Worm (Caenorhabditis elegans) whole organism, L4/young adult: ENCODE measurements around the gene cest-4.
"Not testable (repeated sequence)": the region's sequence is repeated elsewhere in the genome, so short reads cannot be mapped to it uniquely, and the experiment has no call there.

Experiments
- W03F9.2 ChIP-seq: fragments of 150-350 bp; optimal IDR thresholded peaks from 2 replicates; lab custom pipeline; 2014; ENCODE audit warnings: missing biosample characterization, missing genetic modification characterization
- dao-5 ChIP-seq: sonication (generic microtip); optimal IDR thresholded peaks from 2 replicates; lab custom pipeline; 2016; ENCODE audit warnings: missing genotype, missing genetic modification characterization, moderate library complexity, missing compliant biosample characterization
- him-1 ChIP-seq: sonication (generic microtip); optimal IDR thresholded peaks from 2 replicates; lab custom pipeline; 2016; ENCODE audit warnings: missing genotype, missing genetic modification reagents, missing genetic modification characterization, missing compliant biosample characterization

Gene cest-4

ce11 chrIV:6802132-6802531 is at the start of gene cest-4, which contains the start of gene C17H12.11:
Gene cest-4 (minus strand): TSS chrIV:6802337.
Gene C17H12.11 (plus strand): TSS chrIV:6802387.
- no peak for TF ChIP-seq dao-5 (tag; lab: Kevin White, UChicago)
- TF ChIP-seq W03F9.2 (tag; lab: Kevin White, UChicago), result no peak
- no peak for TF ChIP-seq him-1 (tag; lab: Kevin White, UChicago)

ce11 chrIV:6842470-6843008 is 40.4 kb upstream of the cest-4 start, which contains the start of gene lip-1:
Gene lip-1 (plus strand): TSS chrIV:6842958.
- TF ChIP-seq him-1 (tag; lab: Kevin White, UChicago), result no peak
- TF ChIP-seq dao-5 (tag; lab: Kevin White, UChicago), result no peak
- no peak for TF ChIP-seq W03F9.2 (tag; lab: Kevin White, UChicago)

- no peak for TF ChIP-seq him-1 (tag; lab: Kevin White, UChicago)
- TF ChIP-seq W03F9.2 (tag; lab: Kevin White, UChicago), result no peak
- TF ChIP-seq dao-5 (tag; lab: Kevin White, UChicago), result no peak
Observed at ce11 chrIV:6841562-6842282, 39.6 kb upstream of the cest-4 start.

ce11 chrIV:6839091-6839522 is 37.0 kb upstream of the cest-4 start:
- TF ChIP-seq him-1 (tag; lab: Kevin White, UChicago), result peak; percentile 63
- no peak for TF ChIP-seq dao-5 (tag; lab: Kevin White, UChicago)
- TF ChIP-seq W03F9.2 (tag; lab: Kevin White, UChicago), result peak; percentile 66

- no peak for TF ChIP-seq him-1 (tag; lab: Kevin White, UChicago)
- no peak for TF ChIP-seq dao-5 (tag; lab: Kevin White, UChicago)
- no peak for TF ChIP-seq W03F9.2 (tag; lab: Kevin White, UChicago)
Observed at ce11 chrIV:6836769-6837168, 34.6 kb upstream of the cest-4 start.

- TF ChIP-seq W03F9.2 (tag; lab: Kevin White, UChicago), result no peak
- TF ChIP-seq him-1 (tag; lab: Kevin White, UChicago), result no peak
- TF ChIP-seq dao-5 (tag; lab: Kevin White, UChicago), result no peak
Observed at ce11 chrIV:6834705-6835104, 32.6 kb upstream of the cest-4 start.

ce11 chrIV:6833617-6834016 is 31.5 kb upstream of the cest-4 start:
- TF ChIP-seq him-1 (tag; lab: Kevin White, UChicago), result no peak
- no peak for TF ChIP-seq dao-5 (tag; lab: Kevin White, UChicago)
- no peak for TF ChIP-seq W03F9.2 (tag; lab: Kevin White, UChicago)

- TF ChIP-seq W03F9.2 (tag; lab: Kevin White, UChicago), result no peak
- TF ChIP-seq dao-5 (tag; lab: Kevin White, UChicago), result no peak
- TF ChIP-seq him-1 (tag; lab: Kevin White, UChicago), result no peak
Observed at ce11 chrIV:6832194-6832593, 30.1 kb upstream of the cest-4 start.

- TF ChIP-seq W03F9.2 (tag; lab: Kevin White, UChicago), result no peak
- TF ChIP-seq dao-5 (tag; lab: Kevin White, UChicago), result no peak
- TF ChIP-seq him-1 (tag; lab: Kevin White, UChicago), result no peak
Observed at ce11 chrIV:6829902-6830301, 27.8 kb upstream of the cest-4 start, which contains the start of gene H20E11.1. Gene H20E11.1 (plus strand): TSS chrIV:6830145.

- TF ChIP-seq dao-5, W03F9.2, him-1 (tag; lab: Kevin White, UChicago): not testable (repeated sequence)
Observed at ce11 chrIV:6827477-6827876, 25.3 kb upstream of the cest-4 start, which contains the start of gene H20E11.2. Gene H20E11.2 (plus strand): TSS chrIV:6827777.

ce11 chrIV:6824622-6825021 is 22.5 kb upstream of the cest-4 start, which contains the start of gene H20E11.3:
Gene H20E11.3 (plus strand): TSS chrIV:6824816.
- TF ChIP-seq W03F9.2 (tag; lab: Kevin White, UChicago) (no peak), him-1 (tag; lab: Kevin White, UChicago) (no peak), dao-5 (tag; lab: Kevin White, UChicago) (no peak)

- no peak for TF ChIP-seq W03F9.2 (tag; lab: Kevin White, UChicago)
Observed at ce11 chrIV:6822406-6822805, 20.3 kb upstream of the cest-4 start, which contains the start of gene C17H12.6. Gene C17H12.6 (minus strand): TSS chrIV:6822506.

- TF ChIP-seq him-1 (tag; lab: Kevin White, UChicago) (no peak), dao-5 (tag; lab: Kevin White, UChicago) (no peak), W03F9.2 (tag; lab: Kevin White, UChicago) (no peak)
Observed at ce11 chrIV:6821709-6822108, 19.6 kb upstream of the cest-4 start.
